Fruit fly (Drosophila melanogaster) whole organism, embryonic: ENCODE measurements around the gene CG43675.

Source experiments
- B-H1 ChIP-seq: fragments of 200-800 bp; sonication (Bioruptor generic); IDR thresholded peaks from 3 replicates; pipeline ENCODE4 v1.3.6; 2022; ENCODE audit warnings: missing biosample characterization, missing genetic modification characterization
- Bgb ChIP-seq: fragments of 200-800 bp; sonication (Bioruptor generic); IDR thresholded peaks from 2 replicates; pipeline ENCODE4 v1.3.6; 2022; ENCODE audit warnings: missing biosample characterization, missing genetic modification characterization; ENCODE audit not compliant: partially characterized antibody
- BtbVII ChIP-seq: fragments of 200-800 bp; sonication (Bioruptor generic); optimal IDR thresholded peaks from 3 replicates; lab custom pipeline; 2017; ENCODE audit warnings: missing biosample characterization, mild to moderate bottlenecking, missing genetic modification characterization
- CG11695 ChIP-seq: fragments of 200-800 bp; sonication (Bioruptor generic); IDR thresholded peaks from 3 replicates; pipeline ENCODE4 v1.3.6; 2022; ENCODE audit warnings: missing biosample characterization, missing genetic modification characterization
- CG12769 ChIP-seq: fragments of 200-800 bp; sonication (Bioruptor generic); optimal IDR thresholded peaks from 2 replicates; lab custom pipeline; 2019; ENCODE audit warnings: missing biosample characterization, mild to moderate bottlenecking, missing genetic modification characterization, moderate library complexity
- CG14050 ChIP-seq: fragments of 200-800 bp; sonication (Bioruptor generic); IDR thresholded peaks from 3 replicates; pipeline ENCODE4 v1.3.6; 2022; ENCODE audit warnings: missing biosample characterization, missing genetic modification characterization
- CG1529 ChIP-seq: fragments of 200-800 bp; sonication (Bioruptor generic); optimal IDR thresholded peaks from 3 replicates; lab custom pipeline; 2018; ENCODE audit warnings: missing biosample characterization, missing genetic modification characterization
- CG16779 ChIP-seq: fragments of 200-800 bp; sonication (Bioruptor generic); IDR thresholded peaks from 2 replicates; pipeline ENCODE4 v1.3.6; 2022; ENCODE audit warnings: missing biosample characterization, missing genetic modification characterization
- CG16815 ChIP-seq: fragments of 200-800 bp; sonication (Bioruptor generic); optimal IDR thresholded peaks from 3 replicates; lab custom pipeline; 2017; ENCODE audit warnings: missing biosample characterization, mild to moderate bottlenecking, missing genetic modification characterization
- CG17361 ChIP-seq: fragments of 200-800 bp; sonication (Bioruptor generic); IDR thresholded peaks from 3 replicates; pipeline ENCODE4 v1.3.6; 2022; ENCODE audit warnings: missing biosample characterization, missing genetic modification characterization
- CG18476 ChIP-seq: fragments of 200-800 bp; sonication (Bioruptor generic); optimal IDR thresholded peaks from 2 replicates; lab custom pipeline; 2016; ENCODE audit warnings: missing biosample characterization, mild to moderate bottlenecking, missing genetic modification characterization
- CG31441 ChIP-seq: fragments of 200-800 bp; sonication (Bioruptor generic); IDR thresholded peaks from 2 replicates; pipeline ENCODE4 v1.3.6; 2022; ENCODE audit warnings: missing biosample characterization, missing genetic modification characterization
- CG32767 ChIP-seq: fragments of 200-800 bp; sonication (Bioruptor generic); IDR thresholded peaks from 2 replicates; pipeline ENCODE4 v1.3.6; 2022; ENCODE audit warnings: missing biosample characterization, missing genetic modification characterization
- CG34376 ChIP-seq: fragments of 200-800 bp; sonication (Bioruptor generic); optimal IDR thresholded peaks from 2 replicates; lab custom pipeline; 2018; ENCODE audit warnings: missing biosample characterization, mild to moderate bottlenecking, missing genetic modification characterization
- CG3995 ChIP-seq: fragments of 200-800 bp; sonication (Bioruptor generic); optimal IDR thresholded peaks from 3 replicates; lab custom pipeline; 2016; ENCODE audit warnings: missing biosample characterization, missing genetic modification characterization
- CG4707 ChIP-seq: fragments of 200-800 bp; sonication (Bioruptor generic); optimal IDR thresholded peaks from 2 replicates; lab custom pipeline; 2018; ENCODE audit warnings: missing biosample characterization, mild to moderate bottlenecking, missing genetic modification characterization, moderate library complexity
- CG6765 ChIP-seq: fragments of 200-800 bp; sonication (Bioruptor generic); optimal IDR thresholded peaks from 3 replicates; lab custom pipeline; 2017; ENCODE audit warnings: missing biosample characterization, mild to moderate bottlenecking, missing genetic modification characterization
- CG9215 ChIP-seq: fragments of 200-800 bp; sonication (Bioruptor generic); IDR thresholded peaks from 2 replicates; pipeline ENCODE4 v1.3.6; 2022; ENCODE audit warnings: missing biosample characterization, missing genetic modification characterization
- D ChIP-seq, 2 experiments: fragments of 200-800 bp in 1 of 2; fragments of >200 bp in 1 of 2; sonication (Bioruptor generic) in 1 of 2; optimal IDR thresholded peaks; 2 replicates in 1 of 2; 3 replicates in 1 of 2; lab custom pipeline; 2017; ENCODE audit warnings: mild to moderate bottlenecking in 1 of 2, missing biosample characterization in 1 of 2, missing genetic modification characterization in 1 of 2, missing genetic modification reagents in 1 of 2
- Dfd ChIP-seq, 2 experiments: fragments of >200 bp; optimal IDR thresholded peaks; 2 replicates each; lab custom pipeline; 2017; ENCODE audit warnings: missing biosample characterization in 2 of 2, missing genetic modification characterization in 2 of 2
- Doc3 ChIP-seq: fragments of 200-800 bp; sonication (Bioruptor generic); IDR thresholded peaks from 3 replicates; pipeline ENCODE4 v1.3.6; 2022; ENCODE audit warnings: missing biosample characterization, missing genetic modification characterization; ENCODE audit not compliant: partially characterized antibody
- Dp ChIP-seq: fragments of 200-800 bp; sonication (Bioruptor generic); optimal IDR thresholded peaks from 2 replicates; lab custom pipeline; 2018; ENCODE audit warnings: missing biosample characterization, mild to moderate bottlenecking, missing genetic modification characterization, moderate library complexity
- Dref ChIP-seq: fragments of 200-800 bp; sonication (Bioruptor generic); IDR thresholded peaks from 2 replicates; pipeline ENCODE4 v1.3.6; 2022; ENCODE audit warnings: missing biosample characterization, missing genetic modification characterization
- Fer2 ChIP-seq: fragments of 200-800 bp; sonication (Bioruptor generic); optimal IDR thresholded peaks from 2 replicates; lab custom pipeline; 2018; ENCODE audit warnings: missing biosample characterization, mild to moderate bottlenecking, missing genetic modification characterization, moderate library complexity
- Hand ChIP-seq: fragments of 200-800 bp; sonication (Bioruptor generic); optimal IDR thresholded peaks from 2 replicates; lab custom pipeline; 2017; ENCODE audit warnings: mild to moderate bottlenecking, missing biosample characterization, missing genetic modification reagents, missing genetic modification characterization
- Hey ChIP-seq: fragments of 200-800 bp; sonication (Bioruptor generic); optimal IDR thresholded peaks from 3 replicates; lab custom pipeline; 2018; ENCODE audit warnings: missing biosample characterization, mild to moderate bottlenecking, missing genetic modification characterization
- HmgD ChIP-seq: fragments of 200-800 bp; sonication (Bioruptor generic); optimal IDR thresholded peaks from 3 replicates; lab custom pipeline; 2016; ENCODE audit warnings: missing biosample characterization, missing genetic modification characterization
- HmgZ ChIP-seq: fragments of 200-800 bp; sonication (Bioruptor generic); optimal IDR thresholded peaks from 2 replicates; lab custom pipeline; 2018; ENCODE audit warnings: missing biosample characterization, mild to moderate bottlenecking, missing genetic modification characterization
- Lpt ChIP-seq: fragments of >200 bp; optimal IDR thresholded peaks from 2 replicates; lab custom pipeline; 2018; ENCODE audit warnings: missing biosample characterization, missing genetic modification characterization
- MESR4 ChIP-seq: fragments of 200-800 bp; sonication (Bioruptor generic); optimal IDR thresholded peaks from 2 replicates; lab custom pipeline; 2018; ENCODE audit warnings: missing biosample characterization, mild to moderate bottlenecking, missing genetic modification characterization, moderate library complexity
- Mrtf ChIP-seq: fragments of 200-800 bp; sonication (Bioruptor generic); IDR thresholded peaks from 3 replicates; pipeline ENCODE4 v1.3.6; 2022; ENCODE audit warnings: missing biosample characterization, missing genetic modification characterization
- Nf-YA ChIP-seq: fragments of 200-800 bp; sonication (Bioruptor generic); IDR thresholded peaks from 2 replicates; pipeline ENCODE4 v1.3.6; 2022; ENCODE audit warnings: missing biosample characterization, missing genetic modification characterization
- Sin3A ChIP-seq: fragments of >200 bp; optimal IDR thresholded peaks from 2 replicates; lab custom pipeline; 2018
- Tbp ChIP-seq: fragments of >200 bp; optimal IDR thresholded peaks from 2 replicates; lab custom pipeline; 2018; ENCODE audit warnings: missing biosample characterization, missing genetic modification characterization
- ac ChIP-seq: fragments of 200-800 bp; sonication (Bioruptor generic); optimal IDR thresholded peaks from 3 replicates; lab custom pipeline; 2017; ENCODE audit warnings: missing biosample characterization, mild to moderate bottlenecking, missing genetic modification characterization
- ase ChIP-seq: fragments of 200-800 bp; sonication (Bioruptor generic); IDR thresholded peaks from 3 replicates; pipeline ENCODE4 v1.3.6; 2022; ENCODE audit warnings: missing biosample characterization, missing genetic modification characterization
- ash1 ChIP-seq: fragments of 200-800 bp; sonication (Bioruptor generic); optimal IDR thresholded peaks from 2 replicates; lab custom pipeline; 2018; ENCODE audit warnings: missing biosample characterization, mild to moderate bottlenecking, missing genetic modification characterization
- az2 ChIP-seq: fragments of 200-800 bp; sonication (Bioruptor generic); optimal IDR thresholded peaks from 3 replicates; lab custom pipeline; 2016; ENCODE audit warnings: missing biosample characterization, missing genetic modification characterization
- btn ChIP-seq: fragments of 200-800 bp; sonication (Bioruptor generic); optimal IDR thresholded peaks from 2 replicates; lab custom pipeline; 2016; ENCODE audit warnings: missing biosample characterization, missing genetic modification characterization
- chinmo ChIP-seq: fragments of 200-800 bp; sonication (Bioruptor generic); IDR thresholded peaks from 4 replicates; pipeline ENCODE4 v1.3.6; 2022; ENCODE audit warnings: missing biosample characterization, missing genetic modification characterization; ENCODE audit not compliant: partially characterized antibody
- crp ChIP-seq, 2 experiments: fragments of 200-800 bp; sonication (Bioruptor generic); optimal IDR thresholded peaks; 2 replicates in 1 of 2; 3 replicates in 1 of 2; lab custom pipeline; 2017; ENCODE audit warnings: missing biosample characterization in 2 of 2, missing genetic modification characterization in 2 of 2, mild to moderate bottlenecking in 1 of 2, moderate library complexity in 1 of 2
- danr ChIP-seq: fragments of 200-800 bp; sonication (Bioruptor generic); IDR thresholded peaks from 2 replicates; pipeline ENCODE4 v1.3.6; 2022; ENCODE audit warnings: missing biosample characterization, missing genetic modification characterization
- dysf ChIP-seq: fragments of 200-800 bp; sonication (Bioruptor generic); IDR thresholded peaks from 3 replicates; pipeline ENCODE4 v1.3.6; 2022; ENCODE audit warnings: missing biosample characterization, missing genetic modification characterization
- h ChIP-seq: fragments of >200 bp; optimal IDR thresholded peaks from 2 replicates; lab custom pipeline; 2017
- pzg ChIP-seq: fragments of 200-800 bp; sonication (Bioruptor generic); optimal IDR thresholded peaks from 3 replicates; lab custom pipeline; 2018; ENCODE audit warnings: missing biosample characterization, mild to moderate bottlenecking, missing genetic modification characterization, moderate library complexity
- sc ChIP-seq, 3 experiments: fragments of >200 bp in 2 of 3; fragments of 200-800 bp in 1 of 3; sonication (Bioruptor generic) in 1 of 3; optimal IDR thresholded peaks; 2 replicates in 2 of 3; 3 replicates in 1 of 3; lab custom pipeline; 2017; ENCODE audit warnings: mild to moderate bottlenecking in 1 of 3, missing biosample characterization in 1 of 3, missing genetic modification characterization in 1 of 3, missing genetic modification reagents in 1 of 3
- sima ChIP-seq: fragments of 200-800 bp; sonication (Bioruptor generic); optimal IDR thresholded peaks from 2 replicates; lab custom pipeline; 2016; ENCODE audit warnings: missing biosample characterization, missing genetic modification characterization
- stc ChIP-seq: fragments of 200-800 bp; sonication (Bioruptor generic); IDR thresholded peaks from 2 replicates; pipeline ENCODE4 v1.3.6; 2022; ENCODE audit warnings: missing biosample characterization, missing genetic modification characterization
- zen ChIP-seq: fragments of 200-800 bp; sonication (Bioruptor generic); optimal IDR thresholded peaks from 3 replicates; lab custom pipeline; 2018; ENCODE audit warnings: missing biosample characterization, mild to moderate bottlenecking, missing genetic modification characterization, moderate library complexity

The CG43675 gene

DNA sequence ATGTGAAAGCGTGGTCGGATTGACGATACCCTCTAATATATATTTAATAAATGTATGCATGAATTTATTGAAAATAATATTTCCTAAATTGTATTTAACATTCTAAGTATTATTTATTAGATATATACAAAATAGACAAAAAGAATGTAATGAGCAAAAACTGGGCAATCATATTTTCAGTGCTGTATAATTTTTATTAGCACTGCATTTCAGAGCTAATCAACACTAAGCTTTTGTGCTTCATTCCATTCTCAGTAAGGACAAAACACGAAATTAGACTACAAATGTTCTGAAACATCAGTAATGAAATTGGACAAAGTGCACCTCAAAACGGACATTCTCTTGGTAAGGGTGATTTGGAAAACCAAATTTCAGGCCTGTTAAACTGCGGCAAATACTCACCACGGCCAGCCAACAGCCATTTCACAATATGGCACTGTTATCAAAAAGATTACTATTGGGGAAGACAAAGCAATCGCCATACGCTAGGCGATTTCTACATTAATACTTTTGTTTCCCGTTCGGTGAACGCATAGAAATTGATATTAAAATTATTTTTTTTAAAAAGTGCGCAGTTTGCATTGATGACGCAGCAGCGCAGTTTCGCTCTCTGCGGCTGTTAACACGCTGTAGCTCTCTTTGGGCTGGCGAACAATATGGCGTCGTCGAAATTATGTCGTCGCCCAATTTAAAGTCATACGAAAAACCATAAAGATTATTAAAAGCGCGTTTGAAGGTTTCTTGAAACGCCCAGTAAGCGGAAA, 14.7 kb upstream of the CG43675 start:
- peak; percentile 80 for TF ChIP-seq CG32767 (GFP tag; lab: Robert Waterston, UW)
- peak; percentile 70 for TF ChIP-seq CG16779 (GFP tag; lab: Robert Waterston, UW)
- TF ChIP-seq h, result no peak
- no peak for TF ChIP-seq Dp (GFP tag; lab: Kevin White, UChicago)
- peak; percentile 78 for TF ChIP-seq CG12769 (tag; lab: Kevin White, UChicago)
- TF ChIP-seq MESR4 (GFP tag; lab: Kevin White, UChicago), result no peak
- TF ChIP-seq Lpt (GFP tag; lab: Kevin White, UChicago), result no peak
- peak; percentile 86 for TF ChIP-seq BtbVII
- TF ChIP-seq CG6765 (GFP tag; lab: Kevin White, UChicago), result peak; percentile 83
- peak; percentile 81 for TF ChIP-seq CG1529 (GFP tag; lab: Kevin White, UChicago)
- TF ChIP-seq HmgZ (tag; lab: Kevin White, UChicago), result peak; percentile 91
- peak; percentile 55; the same call in 2 of the 3 replicates for TF ChIP-seq B-H1 (GFP tag; lab: Robert Waterston, UW)
- TF ChIP-seq CG11695 (GFP tag; lab: Robert Waterston, UW), result peak; percentile 89
- TF ChIP-seq ac, result no peak
- peak; percentile 64 for TF ChIP-seq HmgD
- TF ChIP-seq Hey (tag; lab: Kevin White, UChicago), result peak; percentile 32
- peak; percentile 89 for TF ChIP-seq az2 (GFP tag; lab: Kevin White, UChicago)
- no peak for TF ChIP-seq Dref
- TF ChIP-seq CG14050 (GFP tag; lab: Robert Waterston, UW), result peak; percentile 59
- TF ChIP-seq CG9215 (GFP tag; lab: Robert Waterston, UW), result peak; percentile 81
- peak; percentile 72; the same call in 2 of the 3 replicates for TF ChIP-seq Mrtf
- TF ChIP-seq chinmo (GFP tag; lab: Robert Waterston, UW), result 0 out of 4 replicates have a peak, but pooled peaks have one; percentile 52
- TF ChIP-seq sima (GFP tag; lab: Kevin White, UChicago), result no peak
- peak; percentile 81 for TF ChIP-seq Hand (GFP tag; lab: Kevin White, UChicago)
- peak; percentile 70 for TF ChIP-seq CG4707 (GFP tag; lab: Kevin White, UChicago)
- TF ChIP-seq Nf-YA (GFP tag; lab: Robert Waterston, UW), result peak; percentile 41; the same call in 1 of the 2 replicates
- TF ChIP-seq stc, result peak; percentile 86
- TF ChIP-seq CG34376, result no peak
- TF ChIP-seq CG31441, result peak; percentile 92
- no peak for TF ChIP-seq D (optimal IDR thresholded peaks at IDR 0.05; lab: Kevin White, UChicago)
- TF ChIP-seq D (GFP tag; optimal IDR thresholded peaks at IDR 0.05; lab: Kevin White, UChicago), result peak; percentile 90
- TF ChIP-seq btn (GFP tag; lab: Kevin White, UChicago), result no peak
- peak; percentile 96 for TF ChIP-seq CG17361 (GFP tag; lab: Robert Waterston, UW)
- no peak for TF ChIP-seq Doc3 (GFP tag; lab: Robert Waterston, UW)
- peak; percentile 12 for TF ChIP-seq ash1 (GFP tag; lab: Kevin White, UChicago)
- TF ChIP-seq Sin3A (lab: Kevin White, UChicago), result no peak
- TF ChIP-seq danr (GFP tag; lab: Robert Waterston, UW), result peak; percentile 75; the same call in 1 of the 2 replicates
- peak; percentile 71 for TF ChIP-seq CG18476 (GFP tag; lab: Kevin White, UChicago)
- peak in 1 of 2 experiments; percentile 37 for TF ChIP-seq crp (GFP tag; optimal IDR thresholded peaks at IDR 0.05; lab: Kevin White, UChicago)
- peak; percentile 86 for TF ChIP-seq CG16815 (GFP tag; lab: Kevin White, UChicago)
- TF ChIP-seq sc (optimal IDR thresholded peaks at IDR 0.05; lab: Kevin White, UChicago), result no peak
- peak; percentile 86 for TF ChIP-seq sc (GFP tag; optimal IDR thresholded peaks at IDR 0.05; lab: Kevin White, UChicago)
- peak; percentile 92 for TF ChIP-seq dysf
- peak; percentile 77 for TF ChIP-seq Fer2 (tag; lab: Kevin White, UChicago)
- peak; percentile 81 for TF ChIP-seq zen (tag; lab: Kevin White, UChicago)
- no peak for TF ChIP-seq Tbp (GFP tag; lab: Kevin White, UChicago)
- TF ChIP-seq ase, result peak; percentile 64; the same call in 2 of the 3 replicates
- peak; percentile 56 for TF ChIP-seq CG3995 (GFP tag; lab: Kevin White, UChicago)
- peak; percentile 13 for TF ChIP-seq pzg (GFP tag; lab: Kevin White, UChicago)
- TF ChIP-seq Dfd (GFP tag; optimal IDR thresholded peaks at IDR 0.05; lab: Kevin White, UChicago), result no peak
- no peak for TF ChIP-seq Bgb (GFP tag; lab: Robert Waterston, UW)
